Worm (Caenorhabditis elegans) whole organism, L1 larva: Measurements from ENCODE around the gene K07E8.7.
A peak's percentile ranks its signal among the peaks of the same experiment; 100 is the strongest.

ENCODE experiments used
- Y116A8C.19 ChIP-seq: sonication (generic microtip); optimal IDR thresholded peaks from 2 replicates; lab custom pipeline; 2016; ENCODE audit warnings: missing compliant biosample characterization, missing genetic modification characterization, borderline replicate concordance
- ama-1 ChIP-seq: fragments of 150-350 bp; optimal IDR thresholded peaks from 2 replicates; lab custom pipeline; 2014
- ceh-63 ChIP-seq: fragments of 200-800 bp; sonication (Bioruptor generic); optimal IDR thresholded peaks from 2 replicates; lab custom pipeline; 2018; ENCODE audit warnings: mild to moderate bottlenecking, missing genetic modification characterization, missing compliant biosample characterization
- ceh-8 ChIP-seq: fragments of 200-800 bp; sonication (Bioruptor generic); optimal IDR thresholded peaks from 2 replicates; lab custom pipeline; 2018; ENCODE audit warnings: mild to moderate bottlenecking, missing genetic modification characterization, moderate library complexity, missing compliant biosample characterization
- ceh-82 ChIP-seq, 3 experiments: fragments of 150-350 bp in 1 of 3; sonication (generic microtip) in 2 of 3; optimal IDR thresholded peaks; 2 replicates each; lab custom pipeline; 2014 to 2017; ENCODE audit warnings: missing biosample characterization in 3 of 3, missing genetic modification characterization in 3 of 3
- ceh-88 ChIP-seq: fragments of 200-800 bp; sonication (Bioruptor generic); IDR thresholded peaks from 2 replicates; pipeline ENCODE4 v1.3.6; 2022; ENCODE audit warnings: missing genetic modification characterization, missing compliant biosample characterization
- dpl-1 ChIP-seq, 3 experiments: fragments of 150-350 bp in 2 of 3; sonication (generic microtip) in 1 of 3; optimal IDR thresholded peaks; 2 replicates each; lab custom pipeline; 2014 to 2017; ENCODE audit warnings: missing biosample characterization in 3 of 3, missing genetic modification characterization in 3 of 3, missing genetic modification reagents in 3 of 3
- dsc-1 ChIP-seq: sonication (generic microtip); optimal IDR thresholded peaks from 2 replicates; lab custom pipeline; 2016; ENCODE audit warnings: mild to moderate bottlenecking, missing genetic modification characterization, missing compliant biosample characterization
- efl-1 ChIP-seq, 4 experiments: fragments of 150-350 bp; optimal IDR thresholded peaks in 3 of 4; peaks in 1 of 4; 1 replicate in 1 of 4; 2 replicates in 3 of 4; lab custom pipeline; 2014; ENCODE audit warnings: missing biosample characterization in 2 of 4, missing genetic modification characterization in 2 of 4, missing genetic modification reagents in 2 of 4
- egl-13 ChIP-seq: sonication (generic microtip); optimal IDR thresholded peaks from 2 replicates; lab custom pipeline; 2016; ENCODE audit warnings: missing genotype, missing genetic modification reagents, missing genetic modification characterization, missing compliant biosample characterization
- egl-27 ChIP-seq, 2 experiments: fragments of 150-350 bp in 1 of 2; sonication (generic microtip); optimal IDR thresholded peaks; 3 replicates each; lab custom pipeline; 2017 to 2018; ENCODE audit warnings: missing biosample characterization in 2 of 2, missing genetic modification characterization in 2 of 2, missing genetic modification reagents in 2 of 2
- ets-5 ChIP-seq: fragments of 200-800 bp; sonication (Bioruptor generic); IDR thresholded peaks from 2 replicates; pipeline ENCODE4 v1.3.6; 2022; ENCODE audit warnings: missing genetic modification characterization, missing compliant biosample characterization
- fkh-4 ChIP-seq: sonication (generic microtip); optimal IDR thresholded peaks from 2 replicates; lab custom pipeline; 2016; ENCODE audit warnings: missing compliant biosample characterization, missing genetic modification characterization, borderline replicate concordance
- fkh-8 ChIP-seq: sonication (generic microtip); optimal IDR thresholded peaks from 2 replicates; lab custom pipeline; 2016; ENCODE audit warnings: mild to moderate bottlenecking, missing genetic modification characterization, missing compliant biosample characterization
- grh-1 ChIP-seq: fragments of 200-800 bp; sonication (Bioruptor generic); IDR thresholded peaks from 2 replicates; pipeline ENCODE4 v1.3.6; 2022; ENCODE audit warnings: missing genetic modification reagents, missing genetic modification characterization, missing compliant biosample characterization
- hlh-4 ChIP-seq: sonication (generic microtip); optimal IDR thresholded peaks from 2 replicates; lab custom pipeline; 2016; ENCODE audit warnings: mild to moderate bottlenecking, missing genetic modification characterization, missing compliant biosample characterization
- hpl-2 ChIP-seq: fragments of 150-350 bp; optimal IDR thresholded peaks from 2 replicates; lab custom pipeline; 2014; ENCODE audit warnings: missing biosample characterization, missing genetic modification reagents, missing genetic modification characterization
- lin-13 ChIP-seq: fragments of 150-350 bp; optimal IDR thresholded peaks from 2 replicates; lab custom pipeline; 2014; ENCODE audit warnings: missing biosample characterization, missing genetic modification reagents, missing genetic modification characterization
- lin-14 ChIP-seq: fragments of 200-800 bp; sonication (Bioruptor generic); optimal IDR thresholded peaks from 2 replicates; lab custom pipeline; 2018; ENCODE audit warnings: mild to moderate bottlenecking, missing genetic modification characterization, moderate library complexity, missing compliant biosample characterization
- lin-15B ChIP-seq: fragments of 150-350 bp; sonication (generic microtip); optimal IDR thresholded peaks from 3 replicates; lab custom pipeline; 2014; ENCODE audit warnings: missing biosample characterization, missing genetic modification characterization
- lin-39 ChIP-seq: fragments of 150-350 bp; optimal IDR thresholded peaks from 2 replicates; lab custom pipeline; 2014; ENCODE audit warnings: missing biosample characterization, missing genetic modification reagents, missing genetic modification characterization
- mab-9 ChIP-seq: fragments of 200-800 bp; sonication (Bioruptor generic); IDR thresholded peaks from 2 replicates; pipeline ENCODE4 v1.3.6; 2022; ENCODE audit warnings: missing genetic modification reagents, missing genetic modification characterization, missing compliant biosample characterization
- mef-2 ChIP-seq: fragments of 150-350 bp; optimal IDR thresholded peaks from 2 replicates; lab custom pipeline; 2014; ENCODE audit warnings: missing biosample characterization, missing genetic modification characterization
- nhr-237 ChIP-seq: fragments of 150-350 bp; optimal IDR thresholded peaks from 2 replicates; lab custom pipeline; 2014; ENCODE audit warnings: missing biosample characterization, missing genetic modification characterization
- nhr-71 ChIP-seq: sonication (generic microtip); optimal IDR thresholded peaks from 2 replicates; lab custom pipeline; 2016; ENCODE audit warnings: mild to moderate bottlenecking, missing genetic modification characterization, moderate library complexity, missing compliant biosample characterization
- pag-3 ChIP-seq: sonication (generic microtip); optimal IDR thresholded peaks from 2 replicates; lab custom pipeline; 2017; ENCODE audit warnings: missing genetic modification characterization, mild to moderate bottlenecking, missing compliant biosample characterization, antibody characterized with exemption, borderline replicate concordance; ENCODE audit not compliant: insufficient read depth
- pax-3 ChIP-seq: fragments of 200-800 bp; sonication (Bioruptor generic); optimal IDR thresholded peaks from 2 replicates; lab custom pipeline; 2018; ENCODE audit warnings: mild to moderate bottlenecking, missing genetic modification characterization, moderate library complexity, missing compliant biosample characterization
- rnt-1 ChIP-seq: sonication (generic microtip); optimal IDR thresholded peaks from 2 replicates; lab custom pipeline; 2016; ENCODE audit warnings: mild to moderate bottlenecking, missing genetic modification characterization, moderate library complexity, missing compliant biosample characterization
- skn-1 ChIP-seq: fragments of 150-350 bp; optimal IDR thresholded peaks from 2 replicates; lab custom pipeline; 2014; ENCODE audit warnings: missing biosample characterization, missing genetic modification characterization
- sox-4 ChIP-seq: sonication (generic microtip); optimal IDR thresholded peaks from 2 replicates; lab custom pipeline; 2016; ENCODE audit warnings: missing genetic modification characterization, missing compliant biosample characterization
- tbx-2 ChIP-seq: sonication (generic microtip); optimal IDR thresholded peaks from 2 replicates; lab custom pipeline; 2016; ENCODE audit warnings: missing genetic modification characterization, missing compliant biosample characterization
- unc-30 ChIP-seq: sonication (generic microtip); optimal IDR thresholded peaks from 2 replicates; lab custom pipeline; 2017; ENCODE audit warnings: missing biosample characterization, missing genetic modification characterization
- unc-62 ChIP-seq: fragments of 150-350 bp; optimal IDR thresholded peaks from 2 replicates; lab custom pipeline; 2014; ENCODE audit warnings: missing biosample characterization, missing genetic modification reagents, missing genetic modification characterization
- unc-98 ChIP-seq: fragments of 200-800 bp; sonication (Bioruptor generic); IDR thresholded peaks from 2 replicates; pipeline ENCODE4 v1.3.6; 2022; ENCODE audit warnings: missing genetic modification characterization, missing compliant biosample characterization
- vab-15 ChIP-seq: sonication (generic microtip); optimal IDR thresholded peaks from 2 replicates; lab custom pipeline; 2017; ENCODE audit warnings: missing genotype, mild to moderate bottlenecking, missing genetic modification characterization, missing compliant biosample characterization
- xbp-1 ChIP-seq: sonication (generic microtip); optimal IDR thresholded peaks from 2 replicates; lab custom pipeline; 2016; ENCODE audit warnings: missing genetic modification characterization, missing compliant biosample characterization
- zag-1 ChIP-seq: fragments of 150-350 bp; optimal IDR thresholded peaks from 2 replicates; lab custom pipeline; 2014; ENCODE audit warnings: missing biosample characterization, missing genetic modification characterization

The K07E8.7 gene

ce11 chrII:650321-651005 lies at the start of gene K07E8.7, which contains the start of gene frpr-14 (continued):
- TF ChIP-seq pag-3 (no peak), unc-62 (GFP tag; lab: Kevin White, UChicago) (no peak), nhr-237 (tag; lab: Kevin White, UChicago) (no peak), xbp-1 (tag; lab: Kevin White, UChicago) (peak; percentile 28), sox-4 (tag; lab: Kevin White, UChicago) (no peak), zag-1 (tag; lab: Kevin White, UChicago) (no peak), fkh-4 (tag; lab: Kevin White, UChicago) (no peak), egl-27 (tag; optimal IDR thresholded peaks at IDR 0.05; lab: Kevin White, UChicago) (no peak), egl-13 (no peak), rnt-1 (tag; lab: Kevin White, UChicago) (no peak), vab-15 (tag; lab: Kevin White, UChicago) (no peak), ceh-88 (GFP tag; lab: Robert Waterston, UW) (no peak), Y116A8C.19 (tag; lab: Kevin White, UChicago) (no peak), skn-1 (peak; percentile 5), nhr-71 (tag; lab: Kevin White, UChicago) (no peak), dsc-1 (tag; lab: Kevin White, UChicago) (no peak), hlh-4 (no peak), ets-5 (no peak), pax-3 (tag; lab: Kevin White, UChicago) (no peak), efl-1 (optimal IDR thresholded peaks at IDR 0.05; lab: Kevin White, UChicago) (peak; percentile 30 to 35), efl-1 (GFP tag; optimal IDR thresholded peaks at IDR 0.05 in 1 of 2; lab: Kevin White, UChicago) (peak; percentile 50 to 90), lin-13 (no peak), lin-15B (tag; lab: Kevin White, UChicago) (no peak), fkh-8 (no peak), lin-39 (no peak), tbx-2 (tag; lab: Kevin White, UChicago) (peak; percentile 4), mab-9 (GFP tag; lab: Robert Waterston, UW) (no peak)

ce11 chrII:695079-695478 lies 44.9 kb upstream of the K07E8.7 start:
- TF ChIP-seq unc-98 (peak; percentile 13; the same call in 1 of the 2 replicates), grh-1 (peak; percentile 39; the same call in 1 of the 2 replicates), ets-5 (peak; percentile 61; the same call in 1 of the 2 replicates)

ce11 chrII:691550-691949 lies 41.4 kb upstream of the K07E8.7 start, which contains the start of gene T02H6.3:
Gene T02H6.3, plus strand, starts transcription at chrII:691850.
- TF ChIP-seq ceh-8 (GFP tag; lab: Kevin White, UChicago) (no peak), dsc-1 (tag; lab: Kevin White, UChicago) (no peak), mef-2 (tag; lab: Kevin White, UChicago) (no peak), ama-1 (lab: Kevin White, UChicago) (no peak), hpl-2 (GFP tag; lab: Kevin White, UChicago) (no peak), sox-4 (tag; lab: Kevin White, UChicago) (no peak), ceh-63 (no peak), lin-14 (GFP tag; lab: Kevin White, UChicago) (no peak), unc-62 (GFP tag; lab: Kevin White, UChicago) (no peak), vab-15 (tag; lab: Kevin White, UChicago) (no peak), rnt-1 (tag; lab: Kevin White, UChicago) (no peak), unc-30 (no peak), dpl-1 (GFP tag; optimal IDR thresholded peaks at IDR 0.05; lab: Kevin White, UChicago) (no peak), skn-1 (no peak), ceh-82 (tag; optimal IDR thresholded peaks at IDR 0.05; lab: Kevin White, UChicago) (no peak)
